Fruit fly (Drosophila melanogaster) whole organism, larva: ENCODE results near the gene Exn.

Experiments used
- noc ChIP-seq: fragments of 200-800 bp; sonication (Bioruptor generic); optimal IDR thresholded peaks from 3 replicates; lab custom pipeline; 2019; ENCODE audit warnings: missing biosample characterization, mild to moderate bottlenecking, missing genetic modification characterization, moderate library complexity

Exn gene

DNA sequence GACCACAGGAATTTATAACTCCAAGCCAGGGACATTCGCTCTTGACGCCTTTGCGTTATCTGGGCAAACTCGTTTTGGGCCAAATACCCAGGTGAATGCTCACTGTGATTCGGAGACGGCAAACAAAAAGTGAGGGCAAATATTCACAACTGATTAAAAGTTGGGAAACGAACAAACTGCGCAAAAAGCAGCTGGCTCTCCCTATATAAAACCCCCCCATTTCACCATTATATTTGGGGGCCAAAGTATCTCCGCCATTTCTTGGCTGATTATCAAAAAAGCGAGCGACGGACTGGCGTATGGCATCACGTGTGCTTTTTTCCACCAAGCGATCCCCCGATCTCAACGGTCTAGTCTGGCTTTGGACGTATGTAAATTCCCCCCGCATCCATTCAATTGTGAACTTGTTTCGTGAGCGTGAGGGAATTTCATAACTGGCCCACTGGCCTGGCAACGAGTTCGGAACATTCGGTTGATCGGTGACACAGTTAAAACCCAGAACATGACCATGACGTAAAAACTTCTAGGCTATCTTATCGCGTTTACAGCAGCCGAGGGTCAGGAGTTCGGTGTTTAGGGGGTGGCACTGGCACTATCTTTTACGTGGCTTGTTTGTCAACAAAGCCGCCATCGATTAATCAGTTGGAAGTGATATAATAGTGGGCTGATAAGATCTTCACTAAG is 11.3 kb upstream of the Exn start:
- TF ChIP-seq noc (tag; lab: Kevin White, UChicago) = peak; percentile 59

DNA sequence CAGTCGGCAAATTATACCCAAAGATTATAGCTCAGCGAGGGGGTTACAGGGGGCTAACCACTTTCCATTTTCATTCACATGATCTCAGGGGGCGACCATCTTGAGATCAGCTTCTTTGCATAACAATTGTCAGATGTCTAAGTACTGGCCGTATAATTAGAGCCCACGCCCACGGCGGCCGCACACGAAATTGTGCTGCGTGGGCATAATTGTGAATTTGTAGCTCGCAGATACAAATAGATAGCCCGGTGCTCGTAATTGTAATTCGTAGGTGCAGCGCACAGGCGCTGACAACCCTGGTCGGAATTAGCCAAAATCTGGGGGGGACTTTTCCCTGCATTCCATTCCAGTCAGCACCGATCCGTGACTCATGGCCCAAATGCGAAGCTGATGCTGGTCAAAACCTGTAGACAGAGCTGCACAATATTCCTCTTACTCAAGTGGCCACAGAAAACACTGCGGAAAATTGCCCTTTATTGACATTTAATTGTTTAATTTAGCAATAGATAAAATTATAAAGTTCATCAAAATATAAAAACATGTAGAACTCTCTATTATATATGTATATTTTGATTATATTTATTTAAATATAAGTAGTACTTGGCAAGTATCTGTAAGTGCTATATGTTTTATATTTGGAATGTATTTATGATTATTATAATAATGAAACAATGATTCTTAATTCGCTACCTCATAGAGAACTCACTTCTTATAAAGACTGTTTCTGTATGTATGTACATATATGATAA is 2.0 kb downstream of the Exn start:
- TF ChIP-seq noc (tag; lab: Kevin White, UChicago) = no peak

DNA sequence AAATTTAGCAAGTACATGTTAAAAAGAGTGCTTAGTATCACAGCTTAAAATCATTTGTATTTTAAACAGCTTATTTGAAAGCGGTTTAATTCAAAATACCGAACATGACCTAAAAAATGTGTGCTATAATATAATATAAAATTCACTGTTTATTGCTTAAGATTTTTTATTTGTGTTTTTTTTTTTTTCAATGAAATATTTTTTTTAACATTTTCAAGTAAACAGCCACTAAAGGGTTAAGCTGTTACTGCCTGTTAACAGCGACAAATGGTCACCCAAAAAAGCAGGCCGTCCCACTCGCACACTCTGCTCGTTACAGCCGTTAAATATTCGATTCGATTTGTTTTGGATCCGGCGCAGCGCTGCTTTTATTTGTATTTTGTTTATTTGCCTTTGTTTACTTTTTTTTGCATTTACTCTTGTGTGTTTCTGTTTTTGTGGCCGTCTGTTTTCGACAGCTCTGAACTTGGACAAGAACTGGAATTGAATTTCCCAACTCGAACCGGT is 4.9 kb downstream of the Exn start:
- TF ChIP-seq noc (tag; lab: Kevin White, UChicago) = no peak

DNA sequence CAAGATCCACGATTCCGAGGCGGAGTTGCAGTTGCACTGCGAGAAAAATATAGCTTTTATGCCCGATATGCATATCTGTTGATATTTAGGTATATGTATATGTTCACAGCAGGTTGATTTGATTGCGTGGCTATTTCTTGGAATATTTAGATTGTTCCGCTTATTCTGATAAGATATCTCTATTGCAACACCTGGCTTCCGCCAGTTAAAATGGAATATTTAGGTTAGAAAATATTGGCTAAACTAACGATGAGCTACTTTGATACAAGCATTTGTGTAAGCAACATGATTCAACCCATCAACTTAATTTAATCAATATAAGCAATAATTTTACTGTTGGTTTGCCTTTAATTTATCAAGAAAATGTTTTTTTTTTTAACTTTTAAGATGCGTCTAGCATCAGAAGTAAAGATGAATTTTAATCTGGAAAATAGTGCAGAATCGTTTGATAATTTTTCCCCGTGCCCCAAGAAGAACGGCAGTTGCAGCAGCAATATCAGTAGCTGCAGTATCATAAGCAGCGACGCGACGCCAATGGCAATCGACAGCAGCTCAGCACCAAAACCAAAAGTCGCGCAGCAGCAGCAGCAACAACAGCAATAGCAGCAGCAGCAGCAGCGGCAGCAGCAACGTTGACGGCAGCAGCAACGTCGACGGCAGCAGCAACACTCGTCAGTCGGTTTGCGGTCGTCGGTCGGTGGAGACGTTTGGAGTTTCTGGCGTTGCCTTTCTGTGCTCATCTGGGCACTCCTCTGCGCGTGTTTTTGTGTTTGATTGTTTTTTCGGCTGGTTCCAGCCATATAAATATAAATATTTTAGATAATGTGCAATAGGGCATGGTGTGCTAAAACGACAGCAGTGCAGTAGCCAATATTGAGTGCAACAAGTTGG is 6.1 kb downstream of the Exn start:
- no peak for TF ChIP-seq noc (tag; lab: Kevin White, UChicago)

DNA sequence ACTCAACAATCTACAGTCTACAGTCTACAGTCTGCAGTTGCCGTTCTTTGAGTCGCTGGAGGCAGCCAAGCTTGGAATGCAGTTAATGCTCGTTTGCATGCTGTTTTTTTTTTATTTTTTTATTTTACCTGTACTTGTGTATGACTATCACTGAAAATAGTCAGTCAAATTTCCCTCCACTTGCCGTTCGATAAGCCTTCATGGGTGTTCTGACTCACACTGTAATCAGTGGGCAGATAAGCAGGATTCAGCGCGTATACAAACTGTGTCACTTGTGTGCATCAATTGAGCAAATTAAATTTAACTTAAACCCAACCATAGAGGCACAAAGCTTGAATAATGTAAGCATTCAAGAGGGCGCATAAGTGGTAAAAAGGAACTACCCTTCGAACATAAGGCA is 7.5 kb downstream of the Exn start:
- TF ChIP-seq noc (tag; lab: Kevin White, UChicago) = no peak

DNA sequence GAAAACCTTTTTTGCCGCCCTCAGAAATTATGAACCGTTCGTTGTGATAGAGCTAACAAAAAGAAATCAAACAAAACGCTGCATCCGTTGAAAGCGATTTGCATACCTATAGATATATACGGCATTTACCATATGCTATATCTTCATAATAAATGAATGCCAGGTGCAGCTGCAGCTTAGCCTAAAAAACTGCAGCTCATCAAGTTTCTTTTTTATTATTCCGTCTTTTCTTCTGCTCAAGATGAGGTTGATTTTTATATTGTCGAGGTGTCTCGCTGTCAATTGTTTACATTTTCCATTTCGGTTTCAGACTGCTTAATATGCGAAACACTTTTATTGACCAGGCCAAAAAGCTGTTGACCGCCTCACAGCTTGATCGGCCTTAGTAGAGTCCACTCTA is 8.6 kb downstream of the Exn start:
- no peak for TF ChIP-seq noc (tag; lab: Kevin White, UChicago)

DNA sequence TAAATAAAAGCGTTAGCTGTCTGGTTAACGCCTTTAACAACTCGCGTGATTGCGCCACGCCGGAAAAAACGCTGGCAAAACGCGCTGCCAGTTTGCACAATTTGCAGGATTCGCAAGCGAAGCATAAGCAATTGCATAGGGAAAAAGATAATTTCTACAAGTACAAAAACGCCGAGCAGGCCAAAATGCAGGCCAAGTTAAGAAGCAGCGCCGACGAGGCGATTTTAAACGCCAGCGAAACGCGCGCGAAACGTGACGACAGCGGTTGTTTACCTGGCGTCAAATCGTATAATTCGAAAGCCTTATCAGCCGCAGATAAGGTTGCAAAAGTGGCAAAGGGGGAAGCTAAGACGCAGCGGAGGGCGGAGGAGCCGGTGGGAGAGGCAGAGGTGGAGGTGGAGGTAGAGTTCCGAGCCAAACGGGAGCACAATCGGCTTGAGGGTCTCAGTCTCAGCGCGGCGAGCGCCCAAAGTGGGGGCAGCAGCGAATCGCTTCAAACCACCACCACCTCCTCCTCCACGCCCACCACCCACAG is 11.4 kb downstream of the Exn start:
- peak; percentile 61 for TF ChIP-seq noc (tag; lab: Kevin White, UChicago)

DNA sequence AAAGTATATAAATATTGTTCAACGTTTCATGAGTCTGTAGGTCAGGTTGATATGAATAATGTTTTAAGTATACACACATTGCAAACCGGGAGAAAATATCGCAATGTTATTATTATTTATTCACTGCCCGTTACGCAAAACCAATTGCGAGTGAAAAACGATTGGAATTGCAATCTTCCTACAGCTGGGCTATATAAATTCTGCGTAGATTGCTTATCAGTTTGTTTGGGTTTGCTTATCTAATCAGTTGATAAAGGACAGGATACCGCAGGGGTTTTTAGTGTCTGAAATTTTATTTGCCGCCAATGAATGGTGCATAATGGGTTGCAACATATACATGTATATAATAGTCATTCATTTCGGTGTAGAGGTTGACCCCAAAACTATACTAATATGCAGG is 14.2 kb downstream of the Exn start:
- no peak for TF ChIP-seq noc (tag; lab: Kevin White, UChicago)

DNA sequence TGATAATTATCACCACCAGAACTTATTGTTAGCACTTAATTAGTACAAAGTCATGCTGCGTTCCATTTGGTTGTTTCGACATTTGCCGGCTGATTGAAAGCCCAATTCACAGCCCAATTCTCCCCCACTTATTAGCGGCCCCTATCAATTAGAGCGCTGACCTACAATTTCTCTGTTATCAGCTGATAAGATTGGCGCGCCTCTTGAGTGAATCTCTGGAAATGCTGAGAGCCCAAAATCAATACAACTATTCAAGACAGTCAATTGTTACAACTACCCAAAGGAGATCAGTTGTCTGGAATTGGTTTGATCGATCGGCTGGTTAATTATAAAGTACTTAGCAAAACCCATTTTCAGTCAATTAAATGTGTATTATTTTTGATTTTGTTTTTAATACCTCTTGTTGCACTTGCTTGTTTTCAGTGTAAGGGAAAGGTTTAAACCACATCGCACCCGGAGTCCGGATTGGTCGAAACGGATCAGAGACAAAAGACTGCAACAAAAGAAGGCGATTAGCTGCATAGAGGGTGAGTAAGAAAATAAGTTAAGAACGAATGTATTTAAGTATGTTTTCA is 15.1 kb downstream of the Exn start:
- peak; percentile 8 for TF ChIP-seq noc (tag; lab: Kevin White, UChicago)

DNA sequence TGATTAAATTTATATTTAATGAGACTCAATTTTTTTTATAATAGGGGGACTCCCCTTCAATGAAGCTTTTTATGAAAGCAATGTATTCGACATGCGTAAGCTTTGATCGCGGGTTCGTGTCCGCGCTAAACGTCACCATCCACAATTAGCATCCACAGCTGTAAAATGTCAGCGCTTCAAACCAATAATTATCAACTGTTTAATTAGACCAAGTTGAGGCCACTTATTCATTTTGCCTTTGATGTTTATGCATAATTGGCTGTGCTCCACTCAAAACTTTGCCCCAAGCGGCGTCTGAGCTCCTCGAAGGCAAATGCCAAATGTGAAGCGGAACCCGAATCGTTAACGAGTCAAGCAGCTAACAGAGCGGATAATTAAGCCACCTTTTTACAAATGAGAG is 15.8 kb downstream of the Exn start:
- TF ChIP-seq noc (tag; lab: Kevin White, UChicago) = no peak

DNA sequence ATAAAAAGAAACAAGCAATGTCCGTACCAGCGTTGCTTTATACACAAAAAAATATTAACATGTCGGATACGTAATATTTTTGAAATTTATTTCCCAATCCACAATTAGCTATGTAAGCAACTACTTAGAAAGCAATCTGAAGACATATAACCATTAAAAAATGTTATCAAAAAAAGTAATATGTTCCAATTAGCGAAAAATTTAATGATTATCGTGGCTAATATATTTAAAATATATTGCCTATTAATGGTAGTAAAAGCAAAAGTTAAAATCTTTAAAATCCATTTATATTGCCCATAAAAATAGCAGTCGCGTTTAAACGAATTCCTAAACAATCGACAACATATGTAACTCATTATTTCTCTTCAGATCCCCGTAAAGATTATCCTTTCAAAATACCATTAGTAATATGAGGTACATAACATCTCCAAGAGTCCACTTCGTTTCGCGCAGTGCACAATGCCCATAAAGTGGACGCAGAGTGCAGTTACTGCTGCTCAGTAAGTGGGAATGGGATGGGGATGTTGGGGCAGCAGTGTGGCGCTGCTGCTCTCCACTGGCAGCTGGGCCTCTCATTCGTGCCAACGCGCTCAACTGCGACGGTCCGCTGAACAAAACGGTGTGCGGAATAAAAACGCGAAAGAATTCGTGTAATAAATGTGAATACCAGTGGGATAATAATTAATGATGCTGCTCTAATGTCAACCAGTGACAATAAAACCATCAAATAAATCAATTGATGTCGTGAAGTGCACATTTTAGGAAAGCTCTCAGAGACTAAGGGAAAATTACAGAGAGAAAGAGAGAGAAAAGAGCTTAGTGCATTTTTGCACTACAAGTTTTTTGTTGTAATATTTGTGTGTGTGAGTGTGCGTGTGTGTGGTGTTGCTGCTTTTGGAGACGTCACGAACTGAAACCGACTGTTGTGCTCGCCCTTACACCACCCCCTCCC is 16.5 kb downstream of the Exn start:
- no peak for TF ChIP-seq noc (tag; lab: Kevin White, UChicago)

DNA sequence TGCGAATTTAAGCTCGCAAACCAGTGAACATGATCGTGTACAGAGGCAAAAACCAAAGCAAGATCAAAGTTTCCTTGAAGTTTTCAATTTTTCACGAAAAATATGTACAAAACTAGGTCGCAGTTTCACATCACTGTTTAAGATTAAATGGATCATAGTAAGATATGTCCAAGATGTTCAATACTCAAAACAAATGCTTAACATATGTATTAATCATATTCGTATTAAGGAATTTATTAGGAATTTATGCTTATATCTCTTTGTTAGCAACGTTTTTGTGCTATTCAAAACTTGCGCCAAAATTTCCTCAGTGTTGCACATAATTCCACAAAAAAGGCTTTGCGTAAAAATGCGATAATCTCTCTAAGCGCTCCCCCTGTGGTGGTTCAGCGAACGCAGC is 17.5 kb downstream of the Exn start:
- no peak for TF ChIP-seq noc (tag; lab: Kevin White, UChicago)

DNA sequence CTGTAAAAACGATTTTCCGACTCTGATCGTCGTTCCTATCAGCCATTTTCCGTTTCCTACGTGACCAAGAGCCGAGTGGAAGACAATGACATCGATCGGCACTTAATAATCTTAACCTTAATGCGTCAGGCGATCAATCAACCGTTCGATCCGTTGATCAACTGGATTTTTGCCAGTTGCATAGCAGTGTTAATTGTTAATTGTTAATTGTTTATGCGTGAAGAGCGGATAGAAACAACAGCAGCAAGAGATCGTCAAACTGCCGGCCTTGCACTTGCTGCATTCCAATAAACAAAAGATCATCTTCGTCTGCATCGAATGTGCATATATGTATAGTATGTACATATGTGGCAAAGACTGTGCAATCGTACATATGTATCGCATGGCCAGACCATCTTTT is 18.7 kb downstream of the Exn start:
- no peak for TF ChIP-seq noc (tag; lab: Kevin White, UChicago)

DNA sequence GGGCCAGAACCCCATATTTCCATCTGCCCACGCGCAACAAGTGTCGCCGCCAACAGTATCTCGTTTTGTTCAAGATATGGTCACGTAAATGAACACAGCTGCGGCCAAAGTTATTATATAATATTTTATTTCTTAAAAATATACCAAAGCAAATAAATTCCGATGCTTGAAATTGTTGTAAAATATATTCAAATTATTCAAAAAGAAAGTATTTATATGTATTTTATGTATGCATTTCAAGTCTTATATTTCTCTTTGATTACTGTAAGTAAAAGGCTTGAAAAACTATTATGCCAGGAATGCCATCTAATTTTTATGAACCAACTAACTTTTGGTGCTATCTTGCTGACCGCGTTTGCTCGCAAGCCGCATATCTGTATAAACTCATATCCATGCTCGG is 19.4 kb downstream of the Exn start:
- peak; percentile 46 for TF ChIP-seq noc (tag; lab: Kevin White, UChicago)
